Worm (Caenorhabditis elegans): ENCODE results near the gene K10G4.10.

K10G4.10 gene

ce11 chrV:17241278-17241661 lies 32.1 kb upstream of the K10G4.10 start:
- TF ChIP-seq blmp-1 (tag; optimal IDR thresholded peaks at IDR 0.05): no peak
- TF ChIP-seq nhr-28 (tag; optimal IDR thresholded peaks at IDR 0.05): no peak
- no peak for TF ChIP-seq lsy-2 (tag; optimal IDR thresholded peaks at IDR 0.05)
- no peak for TF ChIP-seq ceh-43 (GFP tag; optimal IDR thresholded peaks at IDR 0.05)

ce11 chrV:17242552-17242951 lies 30.8 kb upstream of the K10G4.10 start, which contains the start of gene Y68A4B.3:
TSS of gene Y68A4B.3 (minus strand) at chrV:17242652.
- TF ChIP-seq unc-62 (GFP tag; optimal IDR thresholded peaks at IDR 0.05) (no peak), drap-1 (GFP tag; optimal IDR thresholded peaks at IDR 0.05) (no peak), nhr-237 (tag; optimal IDR thresholded peaks at IDR 0.05) (no peak), zip-8 (tag; optimal IDR thresholded peaks at IDR 0.05) (no peak), ceh-83 (GFP tag; optimal IDR thresholded peaks at IDR 0.05) (no peak), ceh-39 (tag; optimal IDR thresholded peaks at IDR 0.05) (no peak), ztf-11 (tag; optimal IDR thresholded peaks at IDR 0.05) (no peak), blmp-1 (tag; optimal IDR thresholded peaks at IDR 0.05) (no peak), sptf-1 (tag; optimal IDR thresholded peaks at IDR 0.05) (no peak), ces-1 (GFP tag; optimal IDR thresholded peaks at IDR 0.05) (no peak), unc-120 (tag; optimal IDR thresholded peaks at IDR 0.05; ENCODE audit: poor library complexity, severe bottlenecking) (no peak), nhr-28 (tag; optimal IDR thresholded peaks at IDR 0.05) (no peak), bed-3 (GFP tag; optimal IDR thresholded peaks at IDR 0.05) (no peak), elt-3 (tag; optimal IDR thresholded peaks at IDR 0.05) (no peak), ceh-43 (GFP tag; optimal IDR thresholded peaks at IDR 0.05) (no peak), snpc-4 (tag; optimal IDR thresholded peaks at IDR 0.05) (no peak), flh-1 (GFP tag; optimal IDR thresholded peaks at IDR 0.05) (no peak)

- no peak for TF ChIP-seq tbx-8 (GFP tag; optimal IDR thresholded peaks at IDR 0.05)
- no peak for TF ChIP-seq nhr-76 (tag; optimal IDR thresholded peaks at IDR 0.05)
- TF ChIP-seq zip-8 (tag; optimal IDR thresholded peaks at IDR 0.05): no peak
- no peak for TF ChIP-seq bed-3 (GFP tag; optimal IDR thresholded peaks at IDR 0.05)
- TF ChIP-seq snpc-4 (tag; optimal IDR thresholded peaks at IDR 0.05): no peak
- TF ChIP-seq mls-2 (tag; optimal IDR thresholded peaks at IDR 0.05): no peak
- TF ChIP-seq flh-1 (GFP tag; optimal IDR thresholded peaks at IDR 0.05): no peak
- no peak for TF ChIP-seq unc-39 (tag; optimal IDR thresholded peaks at IDR 0.05)
- no peak for TF ChIP-seq lsy-2 (tag; optimal IDR thresholded peaks at IDR 0.05)
- no peak for TF ChIP-seq ces-1 (GFP tag; optimal IDR thresholded peaks at IDR 0.05)
- no peak for TF ChIP-seq nhr-2 (tag; optimal IDR thresholded peaks at IDR 0.05)
- TF ChIP-seq ceh-83 (GFP tag; optimal IDR thresholded peaks at IDR 0.05): no peak
- TF ChIP-seq mab-5 (tag; optimal IDR thresholded peaks at IDR 0.05): no peak
- no peak for TF ChIP-seq nhr-237 (tag; optimal IDR thresholded peaks at IDR 0.05)
- no peak for TF ChIP-seq unc-62 (GFP tag; optimal IDR thresholded peaks at IDR 0.05)
- TF ChIP-seq ztf-11 (tag; optimal IDR thresholded peaks at IDR 0.05): no peak
- TF ChIP-seq elt-3 (tag; optimal IDR thresholded peaks at IDR 0.05): no peak
Measured at ce11 chrV:17243016-17243415, 30.3 kb upstream of the K10G4.10 start.

ce11 chrV:17245406-17245805 lies 27.9 kb upstream of the K10G4.10 start, which contains the start of gene clec-242:
TSS of gene clec-242 (minus strand) at chrV:17245506.
- no peak for TF ChIP-seq unc-62 (GFP tag; optimal IDR thresholded peaks at IDR 0.05)
- TF ChIP-seq nhr-76 (tag; optimal IDR thresholded peaks at IDR 0.05): no peak
- no peak for TF ChIP-seq mab-5 (tag; optimal IDR thresholded peaks at IDR 0.05)
- no peak for TF ChIP-seq ceh-39 (tag; optimal IDR thresholded peaks at IDR 0.05)
- no peak for TF ChIP-seq sptf-1 (tag; optimal IDR thresholded peaks at IDR 0.05)
- TF ChIP-seq blmp-1 (tag; optimal IDR thresholded peaks at IDR 0.05): no peak
- TF ChIP-seq tbx-8 (GFP tag; optimal IDR thresholded peaks at IDR 0.05): no peak
- no peak for TF ChIP-seq drap-1 (GFP tag; optimal IDR thresholded peaks at IDR 0.05)
- no peak for TF ChIP-seq M03D4.4 (tag; optimal IDR thresholded peaks at IDR 0.05)
- no peak for TF ChIP-seq cnd-1 (tag; optimal IDR thresholded peaks at IDR 0.05)
- no peak for TF ChIP-seq ceh-43 (GFP tag; optimal IDR thresholded peaks at IDR 0.05)
- TF ChIP-seq lin-13 (tag; optimal IDR thresholded peaks at IDR 0.05): no peak

ce11 chrV:17248915-17249314 lies 24.4 kb upstream of the K10G4.10 start, which contains the start of gene clec-243:
TSS of gene clec-243 (minus strand) at chrV:17249015.
- TF ChIP-seq nhr-12 (tag; optimal IDR thresholded peaks at IDR 0.05): no peak
- TF ChIP-seq nhr-76 (tag; optimal IDR thresholded peaks at IDR 0.05): no peak
- no peak for TF ChIP-seq bed-3 (GFP tag; optimal IDR thresholded peaks at IDR 0.05)
- TF ChIP-seq snpc-4 (tag; optimal IDR thresholded peaks at IDR 0.05): no peak
- TF ChIP-seq hlh-1 (tag; optimal IDR thresholded peaks at IDR 0.05): no peak
- no peak for TF ChIP-seq nhr-2 (tag; optimal IDR thresholded peaks at IDR 0.05)
- TF ChIP-seq nhr-28 (tag; optimal IDR thresholded peaks at IDR 0.05): no peak
- no peak for TF ChIP-seq mls-2 (tag; optimal IDR thresholded peaks at IDR 0.05)
